Worm (Caenorhabditis elegans) whole organism, L1 larva: Measurements from ENCODE around the gene C18G1.6.

Experiments used
- C16A3.4 ChIP-seq: fragments of 150-350 bp; optimal IDR thresholded peaks from 2 replicates; lab custom pipeline; 2014; ENCODE audit warnings: missing biosample characterization, missing genetic modification characterization
- ama-1 ChIP-seq: fragments of 150-350 bp; optimal IDR thresholded peaks from 2 replicates; lab custom pipeline; 2014
- blmp-1 ChIP-seq: fragments of 150-350 bp; optimal IDR thresholded peaks from 2 replicates; lab custom pipeline; 2014; ENCODE audit warnings: missing biosample characterization, missing genetic modification characterization
- ceh-63 ChIP-seq: fragments of 200-800 bp; sonication (Bioruptor generic); optimal IDR thresholded peaks from 2 replicates; lab custom pipeline; 2018; ENCODE audit warnings: mild to moderate bottlenecking, missing genetic modification characterization, missing compliant biosample characterization
- ces-1 ChIP-seq: fragments of 150-350 bp; optimal IDR thresholded peaks from 2 replicates; lab custom pipeline; 2014; ENCODE audit warnings: missing biosample characterization, missing genetic modification reagents, missing genetic modification characterization
- egl-27 ChIP-seq, 2 experiments: fragments of 150-350 bp in 1 of 2; sonication (generic microtip); optimal IDR thresholded peaks; 3 replicates each; lab custom pipeline; 2017 to 2018; ENCODE audit warnings: missing biosample characterization in 2 of 2, missing genetic modification characterization in 2 of 2, missing genetic modification reagents in 2 of 2
- elt-2 ChIP-seq: sonication (generic microtip); optimal IDR thresholded peaks from 2 replicates; lab custom pipeline; 2016; ENCODE audit warnings: missing genetic modification characterization, mild to moderate bottlenecking, inconsistent platforms, missing compliant biosample characterization, missing genetic modification reagents
- ets-5 ChIP-seq: fragments of 200-800 bp; sonication (Bioruptor generic); IDR thresholded peaks from 2 replicates; pipeline ENCODE4 v1.3.6; 2022; ENCODE audit warnings: missing genetic modification characterization, missing compliant biosample characterization
- fkh-10 ChIP-seq: sonication (generic microtip); optimal IDR thresholded peaks from 2 replicates; lab custom pipeline; 2017; ENCODE audit warnings: missing biosample characterization, missing genetic modification reagents, missing genetic modification characterization
- fos-1 ChIP-seq: fragments of 150-350 bp; optimal IDR thresholded peaks from 2 replicates; lab custom pipeline; 2014; ENCODE audit warnings: missing biosample characterization, missing genetic modification characterization
- irx-1 ChIP-seq: sonication (generic microtip); optimal IDR thresholded peaks from 2 replicates; lab custom pipeline; 2016; ENCODE audit warnings: missing genetic modification characterization, missing compliant biosample characterization
- jun-1 ChIP-seq: fragments of 150-350 bp; optimal IDR thresholded peaks from 2 replicates; lab custom pipeline; 2014; ENCODE audit warnings: missing biosample characterization, missing genetic modification reagents, missing genetic modification characterization
- lin-14 ChIP-seq: fragments of 200-800 bp; sonication (Bioruptor generic); optimal IDR thresholded peaks from 2 replicates; lab custom pipeline; 2018; ENCODE audit warnings: mild to moderate bottlenecking, missing genetic modification characterization, moderate library complexity, missing compliant biosample characterization
- lin-35 ChIP-seq, 2 experiments: fragments of 150-350 bp; optimal IDR thresholded peaks; 2 replicates each; lab custom pipeline; 2014; ENCODE audit warnings: missing biosample characterization in 2 of 2, missing genetic modification characterization in 2 of 2, missing genetic modification reagents in 2 of 2
- lsy-2 ChIP-seq, 2 experiments: fragments of 150-350 bp; optimal IDR thresholded peaks; 2 replicates each; lab custom pipeline; 2014; ENCODE audit warnings: missing biosample characterization in 2 of 2, missing genetic modification characterization in 2 of 2
- nhr-12 ChIP-seq: sonication (generic microtip); optimal IDR thresholded peaks from 2 replicates; lab custom pipeline; 2017; ENCODE audit warnings: missing biosample characterization, missing genetic modification characterization
- nhr-237 ChIP-seq: fragments of 150-350 bp; optimal IDR thresholded peaks from 2 replicates; lab custom pipeline; 2014; ENCODE audit warnings: missing biosample characterization, missing genetic modification characterization
- nhr-47 ChIP-seq: sonication (generic microtip); optimal IDR thresholded peaks from 2 replicates; lab custom pipeline; 2016; ENCODE audit warnings: mild to moderate bottlenecking, missing genetic modification characterization, moderate library complexity, missing compliant biosample characterization
- nhr-71 ChIP-seq: sonication (generic microtip); optimal IDR thresholded peaks from 2 replicates; lab custom pipeline; 2016; ENCODE audit warnings: mild to moderate bottlenecking, missing genetic modification characterization, moderate library complexity, missing compliant biosample characterization
- pag-3 ChIP-seq: sonication (generic microtip); optimal IDR thresholded peaks from 2 replicates; lab custom pipeline; 2017; ENCODE audit warnings: missing genetic modification characterization, mild to moderate bottlenecking, missing compliant biosample characterization, antibody characterized with exemption, borderline replicate concordance; ENCODE audit not compliant: insufficient read depth
- pax-3 ChIP-seq: fragments of 200-800 bp; sonication (Bioruptor generic); optimal IDR thresholded peaks from 2 replicates; lab custom pipeline; 2018; ENCODE audit warnings: mild to moderate bottlenecking, missing genetic modification characterization, moderate library complexity, missing compliant biosample characterization
- rnt-1 ChIP-seq: sonication (generic microtip); optimal IDR thresholded peaks from 2 replicates; lab custom pipeline; 2016; ENCODE audit warnings: mild to moderate bottlenecking, missing genetic modification characterization, moderate library complexity, missing compliant biosample characterization
- skn-1 ChIP-seq: fragments of 150-350 bp; optimal IDR thresholded peaks from 2 replicates; lab custom pipeline; 2014; ENCODE audit warnings: missing biosample characterization, missing genetic modification characterization
- snu-23 ChIP-seq: sonication (generic microtip); optimal IDR thresholded peaks from 2 replicates; lab custom pipeline; 2016; ENCODE audit warnings: missing genetic modification characterization, missing compliant biosample characterization
- swsn-7 ChIP-seq: sonication (generic microtip); optimal IDR thresholded peaks from 2 replicates; lab custom pipeline; 2016; ENCODE audit warnings: missing genetic modification characterization, missing compliant biosample characterization
- tbx-2 ChIP-seq: sonication (generic microtip); optimal IDR thresholded peaks from 2 replicates; lab custom pipeline; 2016; ENCODE audit warnings: missing genetic modification characterization, missing compliant biosample characterization
- unc-130 ChIP-seq: fragments of 150-350 bp; optimal IDR thresholded peaks from 2 replicates; lab custom pipeline; 2017; ENCODE audit warnings: missing biosample characterization, missing genetic modification characterization, inconsistent platforms
- unc-30 ChIP-seq: sonication (generic microtip); optimal IDR thresholded peaks from 2 replicates; lab custom pipeline; 2017; ENCODE audit warnings: missing biosample characterization, missing genetic modification characterization
- xbp-1 ChIP-seq: sonication (generic microtip); optimal IDR thresholded peaks from 2 replicates; lab custom pipeline; 2016; ENCODE audit warnings: missing genetic modification characterization, missing compliant biosample characterization

Gene C18G1.6

ce11 chrV:4770408-4770947, 20.1 kb downstream of the C18G1.6 start, which contains the start of gene elt-7:
Gene elt-7 (plus strand): TSS chrV:4770670.
- peak; percentile 29 for TF ChIP-seq elt-2 (tag; lab: Kevin White, UChicago)
- TF ChIP-seq lin-35 (GFP tag; optimal IDR thresholded peaks at IDR 0.05; lab: Kevin White, UChicago) = peak in 1 of 2 experiments; percentile 10
- TF ChIP-seq pax-3 (tag; lab: Kevin White, UChicago) = no peak

ce11 chrV:4775140-4775539, 24.7 kb downstream of the C18G1.6 start:
- TF ChIP-seq lin-14 (GFP tag; lab: Kevin White, UChicago) (peak; percentile 24), unc-30 (tag; lab: Kevin White, UChicago) (peak; percentile 47), nhr-12 (tag; lab: Kevin White, UChicago) (no peak)

ce11 chrV:4777388-4777986, 27.1 kb downstream of the C18G1.6 start, which contains the start of gene C18G1.1:
Gene C18G1.1 (plus strand): TSS chrV:4777960.
- peak; percentile 27 for TF ChIP-seq unc-130 (tag; lab: Kevin White, UChicago)
- no peak for TF ChIP-seq xbp-1 (tag; lab: Kevin White, UChicago)
- peak; percentile 59 for TF ChIP-seq rnt-1 (tag; lab: Kevin White, UChicago)
- no peak for TF ChIP-seq pag-3 (tag; lab: Kevin White, UChicago)
- peak; percentile 5 for TF ChIP-seq snu-23 (GFP tag; lab: Kevin White, UChicago)
- peak in 1 of 2 experiments; percentile 26 for TF ChIP-seq lsy-2 (tag; optimal IDR thresholded peaks at IDR 0.05; lab: Kevin White, UChicago)
- peak; percentile 50 for TF ChIP-seq nhr-71 (tag; lab: Kevin White, UChicago)
- TF ChIP-seq skn-1 (tag; lab: Kevin White, UChicago) = no peak
- no peak for TF ChIP-seq elt-2 (tag; lab: Kevin White, UChicago)
- no peak for TF ChIP-seq jun-1
- TF ChIP-seq, all 84 proteins: peak for 5

ce11 chrV:4783313-4783712, 32.9 kb downstream of the C18G1.6 start, which contains the start of gene Y60C6A.1:
Gene Y60C6A.1 (plus strand): TSS chrV:4783613.
- TF ChIP-seq irx-1 (tag; lab: Kevin White, UChicago) (no peak), ceh-63 (GFP tag; lab: Kevin White, UChicago) (no peak), fos-1 (tag; lab: Kevin White, UChicago) (no peak), C16A3.4 (tag; lab: Kevin White, UChicago) (no peak), rnt-1 (tag; lab: Kevin White, UChicago) (no peak), egl-27 (tag; optimal IDR thresholded peaks at IDR 0.05; lab: Kevin White, UChicago) (no peak), ets-5 (no peak), swsn-7 (tag; lab: Kevin White, UChicago) (no peak), tbx-2 (no peak), nhr-237 (tag; lab: Kevin White, UChicago) (no peak), fkh-10 (no peak), nhr-47 (tag; lab: Kevin White, UChicago) (no peak), unc-30 (tag; lab: Kevin White, UChicago) (no peak)

ce11 chrV:4785333-4785852, 35.0 kb downstream of the C18G1.6 start, which contains the start of the genes Y60C6A.2 and Y60C6A.3:
Gene Y60C6A.2 (minus strand): TSS chrV:4785433.
Gene Y60C6A.3 (plus strand): TSS chrV:4785802.
- TF ChIP-seq nhr-47 (tag; lab: Kevin White, UChicago) (no peak), lin-14 (GFP tag; lab: Kevin White, UChicago) (no peak), blmp-1 (tag; lab: Kevin White, UChicago) (no peak)

- TF ChIP-seq fkh-10 (no peak), blmp-1 (tag; lab: Kevin White, UChicago) (no peak), ces-1 (GFP tag; lab: Kevin White, UChicago) (no peak), lin-35 (GFP tag; optimal IDR thresholded peaks at IDR 0.05; lab: Kevin White, UChicago) (no peak), ama-1 (no peak), pag-3 (tag; lab: Kevin White, UChicago) (no peak)
Measured at ce11 chrV:4787166-4787565, 36.8 kb downstream of the C18G1.6 start, which contains the start of gene R02F11.9. Gene R02F11.9 (plus strand): TSS chrV:4787466.
